Worm (Caenorhabditis elegans) whole organism, mixed stage, embryonic: ENCODE results near the gene C50F4.16.

Experiments used
- blmp-1 ChIP-seq: fragments of 150-350 bp; optimal IDR thresholded peaks from 2 replicates; lab custom pipeline; 2014; ENCODE audit warnings: missing biosample characterization, missing genetic modification characterization
- ceh-39 ChIP-seq: fragments of 150-350 bp; optimal IDR thresholded peaks from 2 replicates; lab custom pipeline; 2014; ENCODE audit warnings: missing biosample characterization, missing genetic modification characterization
- ceh-43 ChIP-seq: fragments of 200-800 bp; sonication (Bioruptor generic); optimal IDR thresholded peaks from 2 replicates; lab custom pipeline; 2018; ENCODE audit warnings: mild to moderate bottlenecking, missing genetic modification characterization, moderate library complexity, missing compliant biosample characterization
- ceh-83 ChIP-seq: fragments of 200-800 bp; sonication (Bioruptor generic); optimal IDR thresholded peaks from 2 replicates; lab custom pipeline; 2018; ENCODE audit warnings: mild to moderate bottlenecking, missing genetic modification characterization, missing compliant biosample characterization
- ces-1 ChIP-seq: fragments of 150-350 bp; optimal IDR thresholded peaks from 2 replicates; lab custom pipeline; 2014; ENCODE audit warnings: missing biosample characterization, missing genetic modification reagents, missing genetic modification characterization
- cnd-1 ChIP-seq: fragments of 200-800 bp; sonication (Bioruptor generic); optimal IDR thresholded peaks from 2 replicates; lab custom pipeline; 2018; ENCODE audit warnings: mild to moderate bottlenecking, missing genetic modification characterization, missing compliant biosample characterization
- drap-1 ChIP-seq: fragments of 200-800 bp; sonication (Bioruptor generic); optimal IDR thresholded peaks from 3 replicates; lab custom pipeline; 2018; ENCODE audit warnings: mild to moderate bottlenecking, missing genetic modification characterization, missing compliant biosample characterization
- elt-1 ChIP-seq: sonication (generic microtip); optimal IDR thresholded peaks from 2 replicates; lab custom pipeline; 2017; ENCODE audit warnings: missing genetic modification characterization, mild to moderate bottlenecking, missing compliant biosample characterization, antibody characterized with exemption, moderate library complexity, borderline replicate concordance; ENCODE audit not compliant: insufficient read depth
- flh-1 ChIP-seq: fragments of 200-800 bp; sonication (Bioruptor generic); optimal IDR thresholded peaks from 2 replicates; lab custom pipeline; 2018; ENCODE audit warnings: mild to moderate bottlenecking, missing genetic modification characterization, moderate library complexity, missing compliant biosample characterization
- ham-2 ChIP-seq: fragments of 200-800 bp; sonication (Bioruptor generic); optimal IDR thresholded peaks from 2 replicates; lab custom pipeline; 2018; ENCODE audit warnings: mild to moderate bottlenecking, missing genetic modification characterization, missing compliant biosample characterization
- hlh-1 ChIP-seq: fragments of 150-350 bp; optimal IDR thresholded peaks from 2 replicates; lab custom pipeline; 2014; ENCODE audit warnings: missing biosample characterization, missing genetic modification reagents, missing genetic modification characterization
- lin-13 ChIP-seq: fragments of 150-350 bp; optimal IDR thresholded peaks from 2 replicates; lab custom pipeline; 2014; ENCODE audit warnings: missing biosample characterization, missing genetic modification characterization
- lin-32 ChIP-seq: fragments of 200-800 bp; sonication (Bioruptor generic); optimal IDR thresholded peaks from 2 replicates; lab custom pipeline; 2018; ENCODE audit warnings: mild to moderate bottlenecking, missing genetic modification characterization, missing compliant biosample characterization
- lsy-2 ChIP-seq: fragments of 150-350 bp; optimal IDR thresholded peaks from 2 replicates; lab custom pipeline; 2014; ENCODE audit warnings: missing biosample characterization, missing genetic modification characterization
- mab-5 ChIP-seq: fragments of 150-350 bp; optimal IDR thresholded peaks from 2 replicates; lab custom pipeline; 2014; ENCODE audit warnings: missing biosample characterization, missing genetic modification characterization
- mep-1 ChIP-seq: fragments of 150-350 bp; optimal IDR thresholded peaks from 2 replicates; lab custom pipeline; 2017; ENCODE audit warnings: missing biosample characterization, missing genetic modification reagents, missing genetic modification characterization, inconsistent platforms
- mls-2 ChIP-seq: sonication (generic microtip); optimal IDR thresholded peaks from 2 replicates; lab custom pipeline; 2016; ENCODE audit warnings: mild to moderate bottlenecking, missing genetic modification characterization, moderate library complexity, missing compliant biosample characterization
- nhr-12 ChIP-seq: fragments of 150-350 bp; optimal IDR thresholded peaks from 2 replicates; lab custom pipeline; 2014; ENCODE audit warnings: missing biosample characterization, missing genetic modification characterization
- nhr-2 ChIP-seq: fragments of 150-350 bp; optimal IDR thresholded peaks from 2 replicates; lab custom pipeline; 2014; ENCODE audit warnings: missing biosample characterization, missing genetic modification characterization
- nhr-28 ChIP-seq: fragments of 150-350 bp; optimal IDR thresholded peaks from 2 replicates; lab custom pipeline; 2014; ENCODE audit warnings: missing biosample characterization, missing genetic modification characterization
- nhr-76 ChIP-seq: sonication (generic microtip); optimal IDR thresholded peaks from 2 replicates; lab custom pipeline; 2017; ENCODE audit warnings: missing biosample characterization, missing genetic modification characterization
- sem-2 ChIP-seq: fragments of 200-800 bp; sonication (Bioruptor generic); optimal IDR thresholded peaks from 2 replicates; lab custom pipeline; 2018; ENCODE audit warnings: mild to moderate bottlenecking, missing genetic modification characterization, missing compliant biosample characterization
- snpc-4 ChIP-seq: fragments of 150-350 bp; optimal IDR thresholded peaks from 2 replicates; lab custom pipeline; 2014; ENCODE audit warnings: missing biosample characterization, missing genetic modification characterization
- sptf-1 ChIP-seq: sonication (generic microtip); optimal IDR thresholded peaks from 2 replicates; lab custom pipeline; 2017; ENCODE audit warnings: mild to moderate bottlenecking, missing genetic modification characterization, moderate library complexity, missing compliant biosample characterization
- tbx-8 ChIP-seq: fragments of 200-800 bp; sonication (Bioruptor generic); optimal IDR thresholded peaks from 2 replicates; lab custom pipeline; 2018; ENCODE audit warnings: mild to moderate bottlenecking, missing genetic modification characterization, moderate library complexity, missing compliant biosample characterization
- unc-120 ChIP-seq: sonication (generic microtip); optimal IDR thresholded peaks from 2 replicates; lab custom pipeline; 2017; ENCODE audit warnings: missing genetic modification characterization, missing compliant biosample characterization; ENCODE audit not compliant: poor library complexity, severe bottlenecking
- unc-39 ChIP-seq: fragments of 150-350 bp; optimal IDR thresholded peaks from 2 replicates; lab custom pipeline; 2014; ENCODE audit warnings: missing biosample characterization, missing genetic modification characterization
- unc-62 ChIP-seq: fragments of 150-350 bp; optimal IDR thresholded peaks from 2 replicates; lab custom pipeline; 2014; ENCODE audit warnings: missing biosample characterization, missing genetic modification reagents, missing genetic modification characterization
- zip-8 ChIP-seq: fragments of 150-350 bp; optimal IDR thresholded peaks from 2 replicates; lab custom pipeline; 2014; ENCODE audit warnings: missing biosample characterization, missing genetic modification characterization
- ztf-11 ChIP-seq: fragments of 150-350 bp; optimal IDR thresholded peaks from 2 replicates; lab custom pipeline; 2014; ENCODE audit warnings: missing biosample characterization, missing genetic modification characterization

Gene C50F4.16

ce11 chrV:9524099-9524498 lies 17.3 kb downstream of the C50F4.16 start, which contains the start of gene C50F4.9:
Gene C50F4.9, minus strand, starts transcription at chrV:9524199.
- TF ChIP-seq nhr-2 (tag; lab: Kevin White, UChicago) = no peak
- no peak for TF ChIP-seq ham-2 (GFP tag; lab: Kevin White, UChicago)

- TF ChIP-seq drap-1 (GFP tag; lab: Kevin White, UChicago) = no peak
- no peak for TF ChIP-seq ceh-39 (tag; lab: Kevin White, UChicago)
- TF ChIP-seq blmp-1 = no peak
- TF ChIP-seq lin-32 (GFP tag; lab: Kevin White, UChicago) = no peak
- no peak for TF ChIP-seq ceh-83 (GFP tag; lab: Kevin White, UChicago)
- no peak for TF ChIP-seq ztf-11 (tag; lab: Kevin White, UChicago)
- no peak for TF ChIP-seq mls-2 (tag; lab: Kevin White, UChicago)
- TF ChIP-seq nhr-28 = no peak
- no peak for TF ChIP-seq ces-1 (GFP tag; lab: Kevin White, UChicago)
- no peak for TF ChIP-seq snpc-4 (tag; lab: Kevin White, UChicago)
- TF ChIP-seq sem-2 (GFP tag; lab: Kevin White, UChicago) = no peak
- TF ChIP-seq nhr-2 (tag; lab: Kevin White, UChicago) = no peak
- TF ChIP-seq lin-13 = no peak
- no peak for TF ChIP-seq lsy-2
- TF ChIP-seq zip-8 (tag; lab: Kevin White, UChicago) = no peak
- no peak for TF ChIP-seq cnd-1 (tag; lab: Kevin White, UChicago)
- no peak for TF ChIP-seq unc-120
- no peak for TF ChIP-seq unc-39 (tag; lab: Kevin White, UChicago)
- TF ChIP-seq, all 35 proteins: peak for 0
These were observed 19.7 kb downstream of the C50F4.16 start for ce11 chrV:9521697-9522096.

ce11 chrV:9518832-9519231 lies 22.6 kb downstream of the C50F4.16 start, which contains the start of gene C50F4.8:
Gene C50F4.8, minus strand, starts transcription at chrV:9518859.
- TF ChIP-seq nhr-76 (tag; lab: Kevin White, UChicago) (no peak), ham-2 (GFP tag; lab: Kevin White, UChicago) (no peak), ces-1 (GFP tag; lab: Kevin White, UChicago) (no peak), unc-62 (no peak), ceh-83 (GFP tag; lab: Kevin White, UChicago) (no peak), elt-1 (no peak), ceh-43 (GFP tag; lab: Kevin White, UChicago) (no peak), mab-5 (tag; lab: Kevin White, UChicago) (no peak)

ce11 chrV:9516280-9516679 lies 25.1 kb downstream of the C50F4.16 start:
- TF ChIP-seq hlh-1 (tag; lab: Kevin White, UChicago) (no peak), lin-32 (GFP tag; lab: Kevin White, UChicago) (no peak), ceh-39 (tag; lab: Kevin White, UChicago) (no peak), unc-120 (no peak), unc-62 (no peak), ceh-83 (GFP tag; lab: Kevin White, UChicago) (no peak), unc-39 (tag; lab: Kevin White, UChicago) (no peak), cnd-1 (tag; lab: Kevin White, UChicago) (no peak), mls-2 (tag; lab: Kevin White, UChicago) (no peak), ceh-43 (GFP tag; lab: Kevin White, UChicago) (no peak), blmp-1 (no peak), sptf-1 (no peak), mab-5 (tag; lab: Kevin White, UChicago) (no peak), lsy-2 (no peak), flh-1 (GFP tag; lab: Kevin White, UChicago) (no peak)

ce11 chrV:9513590-9513989 lies 27.8 kb downstream of the C50F4.16 start, which contains the start of gene eif-2Bdelta:
Gene eif-2Bdelta, plus strand, starts transcription at chrV:9513824.
- TF ChIP-seq mep-1 (tag; lab: Kevin White, UChicago) = peak; percentile 48
- no peak for TF ChIP-seq nhr-12

- TF ChIP-seq ceh-83 (GFP tag; lab: Kevin White, UChicago) (no peak), lin-13 (no peak), tbx-8 (no peak)
These were observed 31.8 kb downstream of the C50F4.16 start for ce11 chrV:9509597-9509996.
